Fruit fly (Drosophila melanogaster): Measurements from ENCODE around the gene Nfs1.
A peak's percentile ranks its signal among the peaks of the same experiment; 100 is the strongest.

Gene Nfs1

DNA sequence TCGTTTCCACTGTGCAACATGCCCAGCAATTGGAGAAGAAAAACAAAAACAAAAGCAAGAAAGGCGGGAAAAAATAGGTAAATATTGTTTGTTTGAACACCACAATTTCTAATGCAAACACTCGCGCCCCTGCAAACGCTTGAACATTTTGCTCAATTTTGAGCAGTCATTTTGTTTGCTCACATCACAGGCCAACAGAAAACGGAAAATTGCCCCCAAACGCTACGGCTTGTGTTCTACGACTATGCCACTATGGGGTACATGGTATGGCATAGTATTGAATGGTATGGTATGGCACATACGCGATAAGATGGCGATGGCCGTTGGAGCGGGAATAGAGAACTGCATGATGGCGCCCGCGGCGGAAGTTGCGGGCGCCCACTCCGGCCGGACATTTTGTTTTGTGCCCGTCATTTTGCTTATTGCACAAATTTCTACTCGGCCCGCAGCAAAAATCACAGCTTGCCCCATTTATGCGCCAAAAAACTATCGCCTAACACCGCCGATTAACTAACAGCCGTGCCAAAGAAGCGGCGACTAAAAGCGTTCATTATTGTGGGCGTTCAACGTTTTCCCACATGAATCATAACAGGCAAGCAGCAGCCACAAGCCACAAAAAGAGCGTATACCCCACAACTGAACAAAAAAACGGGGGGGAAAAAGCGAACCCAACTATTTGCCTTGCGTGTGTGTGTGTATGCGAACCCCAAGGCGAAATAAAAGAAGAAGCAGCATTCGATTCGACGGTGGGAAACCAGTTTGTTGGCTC lies 4.9 kb downstream of the Nfs1 start (continued):
- TF ChIP-seq CG1602 (GFP tag; optimal IDR thresholded peaks at IDR 0.05), result peak; percentile 8
- TF ChIP-seq CG12744 (GFP tag; optimal IDR thresholded peaks at IDR 0.05), result peak; percentile 34
- TF ChIP-seq CrebB (tag; optimal IDR thresholded peaks at IDR 0.05), result peak; percentile 85
- peak; percentile 69 for TF ChIP-seq her (GFP tag; optimal IDR thresholded peaks at IDR 0.05)
- TF ChIP-seq CG11398 (GFP tag; optimal IDR thresholded peaks at IDR 0.05), result peak; percentile 86
- TF ChIP-seq CG3847 (GFP tag; IDR thresholded peaks at IDR 0.05), result no peak
- no peak for TF ChIP-seq CG30403 (GFP tag; optimal IDR thresholded peaks at IDR 0.05)
- no peak for TF ChIP-seq sr (GFP tag; IDR thresholded peaks at IDR 0.05)
- peak; percentile 61 for TF ChIP-seq YL-1 (GFP tag; optimal IDR thresholded peaks at IDR 0.05)
- no peak for TF ChIP-seq Lim3 (GFP tag; IDR thresholded peaks at IDR 0.05)
- peak; percentile 34 for TF ChIP-seq Atf3 (GFP tag; optimal IDR thresholded peaks at IDR 0.05)
- no peak for TF ChIP-seq ken (GFP tag; IDR thresholded peaks at IDR 0.05)
- peak; percentile 97 for TF ChIP-seq abd-A (tag; optimal IDR thresholded peaks at IDR 0.05)
- peak; percentile 56 for TF ChIP-seq bab2 (GFP tag; optimal IDR thresholded peaks at IDR 0.05)
- TF ChIP-seq CG12769 (tag; optimal IDR thresholded peaks at IDR 0.05), result peak; percentile 91
- TF ChIP-seq Doc3 (GFP tag; IDR thresholded peaks at IDR 0.05; ENCODE audit: partially characterized antibody), result no peak
- peak; percentile 63 for TF ChIP-seq Side (GFP tag; optimal IDR thresholded peaks at IDR 0.05)
- peak; percentile 77 for TF ChIP-seq gem (tag; optimal IDR thresholded peaks at IDR 0.05)
- TF ChIP-seq CG15269 (tag; optimal IDR thresholded peaks at IDR 0.05), result peak; percentile 73
- peak; percentile 15 for TF ChIP-seq CG1792 (GFP tag; optimal IDR thresholded peaks at IDR 0.05)
- TF ChIP-seq CG30431 (GFP tag; optimal IDR thresholded peaks at IDR 0.05), result no peak
- TF ChIP-seq Hey (tag; optimal IDR thresholded peaks at IDR 0.05), result peak; percentile 75
- peak; percentile 63 for TF ChIP-seq Ets65A (GFP tag)
- peak in 1 of 2 experiments; percentile 6 for TF ChIP-seq crp (GFP tag; optimal IDR thresholded peaks at IDR 0.05)
- peak; percentile 24 for TF ChIP-seq CG8944 (GFP tag; optimal IDR thresholded peaks at IDR 0.05)
- TF ChIP-seq CG3065 (GFP tag; optimal IDR thresholded peaks at IDR 0.05), result peak; percentile 85
- TF ChIP-seq fu2 (GFP tag; optimal IDR thresholded peaks at IDR 0.05), result no peak
- TF ChIP-seq CoRest (tag; optimal IDR thresholded peaks at IDR 0.05), result peak; percentile 50
- TF ChIP-seq CG32767 (GFP tag; IDR thresholded peaks at IDR 0.05), result no peak
- TF ChIP-seq emc (GFP tag; optimal IDR thresholded peaks at IDR 0.05), result peak; percentile 35
- TF ChIP-seq CG3407 (GFP tag; optimal IDR thresholded peaks at IDR 0.05), result peak; percentile 93
- TF ChIP-seq CG34376 (GFP tag; optimal IDR thresholded peaks at IDR 0.05), result peak; percentile 49
- peak; percentile 60 for TF ChIP-seq cg (GFP tag; optimal IDR thresholded peaks at IDR 0.05)
- TF ChIP-seq CG6689 (GFP tag; IDR thresholded peaks at IDR 0.05), result no peak
- TF ChIP-seq chn (GFP tag; optimal IDR thresholded peaks at IDR 0.05), result peak; percentile 30
- TF ChIP-seq cato (GFP tag; optimal IDR thresholded peaks at IDR 0.05; ENCODE audit: borderline replicate concordance), result peak; percentile 63
- peak; percentile 50 for TF ChIP-seq dmrt99B (tag; optimal IDR thresholded peaks at IDR 0.05)
- peak; percentile 12 for TF ChIP-seq CG9817 (tag; optimal IDR thresholded peaks at IDR 0.05)
- TF ChIP-seq CG2116 (GFP tag; optimal IDR thresholded peaks at IDR 0.05), result peak; percentile 63
- TF ChIP-seq bigmax (GFP tag; optimal IDR thresholded peaks at IDR 0.05), result peak; percentile 50
- peak; percentile 68 for TF ChIP-seq CG8924 (tag; optimal IDR thresholded peaks at IDR 0.05)
- no peak for TF ChIP-seq CG31388 (GFP tag; optimal IDR thresholded peaks at IDR 0.05)
- TF ChIP-seq Dp (GFP tag; optimal IDR thresholded peaks at IDR 0.05), result peak; percentile 39
- peak; percentile 72 for TF ChIP-seq Sox100B (GFP tag; optimal IDR thresholded peaks at IDR 0.05)
- TF ChIP-seq sd (tag; optimal IDR thresholded peaks at IDR 0.05), result peak; percentile 100
- peak; percentile 76 for TF ChIP-seq CG13123 (GFP tag; optimal IDR thresholded peaks at IDR 0.05)
- TF ChIP-seq Spps (tag; optimal IDR thresholded peaks at IDR 0.05), result peak; percentile 7
- peak; percentile 88 for TF ChIP-seq wek (GFP tag; optimal IDR thresholded peaks at IDR 0.05)
- no peak for TF ChIP-seq Mrtf (GFP tag; IDR thresholded peaks at IDR 0.05)

Data from whole organism, embryonic.